Worm (Caenorhabditis elegans): ENCODE data around the gene str-144.

str-144 gene

DNA sequence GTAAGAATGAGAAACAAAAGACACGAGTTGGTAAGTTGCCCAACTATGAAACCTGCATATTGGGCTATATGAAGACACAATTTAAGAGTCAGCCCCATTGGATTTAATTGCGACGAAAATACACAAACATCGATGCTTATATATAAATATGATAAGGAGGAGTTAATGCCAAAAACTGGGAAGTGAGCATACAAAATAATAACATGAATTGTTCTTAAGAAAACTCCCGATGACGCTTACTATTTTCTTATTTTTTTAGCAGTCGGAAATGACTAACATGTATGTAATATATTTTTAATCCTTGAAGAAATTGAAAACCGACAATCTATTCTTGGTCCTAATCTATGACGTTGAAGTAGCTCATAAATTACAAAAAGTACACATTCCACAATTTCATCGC is at the start of gene str-144:
str-144 (minus strand) TSS at position 101 of the 400 bp plus-strand sequence.
- TF ChIP-seq ceh-45 (GFP tag; IDR thresholded peaks at IDR 0.05), result no peak
- no peak for TF ChIP-seq nfya-1 (tag; optimal IDR thresholded peaks at IDR 0.05)
- TF ChIP-seq madf-2 (tag; optimal IDR thresholded peaks at IDR 0.05), result no peak
- no peak for TF ChIP-seq ahr-1 (tag; optimal IDR thresholded peaks at IDR 0.05)
- TF ChIP-seq ceh-24 (tag; optimal IDR thresholded peaks at IDR 0.05), result no peak
- TF ChIP-seq F13H6.1 (tag; optimal IDR thresholded peaks at IDR 0.05), result no peak
- TF ChIP-seq dve-1 (tag; optimal IDR thresholded peaks at IDR 0.05), result no peak
- TF ChIP-seq ceh-6 (GFP tag; optimal IDR thresholded peaks at IDR 0.05), result no peak
- no peak for TF ChIP-seq hlh-6 (tag; optimal IDR thresholded peaks at IDR 0.05)
- TF ChIP-seq odd-2 (tag; optimal IDR thresholded peaks at IDR 0.05), result no peak
- TF ChIP-seq pha-4 (tag; optimal IDR thresholded peaks at IDR 0.05), result no peak
- TF ChIP-seq ceh-48 (tag; optimal IDR thresholded peaks at IDR 0.05), result no peak
- TF ChIP-seq ceh-31 (tag; optimal IDR thresholded peaks at IDR 0.05), result no peak
- TF ChIP-seq hlh-13 (GFP tag; optimal IDR thresholded peaks at IDR 0.05), result no peak
- TF ChIP-seq unc-3 (GFP tag; conservative IDR thresholded peaks at IDR 0.05), result no peak
- TF ChIP-seq unc-3 (tag; optimal IDR thresholded peaks at IDR 0.05), result no peak
- no peak for TF ChIP-seq pax-1 (tag; optimal IDR thresholded peaks at IDR 0.05)
- TF ChIP-seq elt-4 (tag; optimal IDR thresholded peaks at IDR 0.05), result no peak
- TF ChIP-seq pros-1 (tag; optimal IDR thresholded peaks at IDR 0.05), result no peak
- TF ChIP-seq hlh-8 (tag; optimal IDR thresholded peaks at IDR 0.05), result no peak
- no peak for TF ChIP-seq tbx-2 (tag; optimal IDR thresholded peaks at IDR 0.05)

ce11 chrV:8120868-8121267 is 48.9 kb upstream of the str-144 start, which contains the start of gene D1014.6:
TSS of gene D1014.6 (plus strand) at chrV:8121168.
- TF ChIP-seq nhr-232 (tag; optimal IDR thresholded peaks at IDR 0.05) (no peak), ceh-45 (GFP tag; IDR thresholded peaks at IDR 0.05) (no peak), ref-2 (tag; optimal IDR thresholded peaks at IDR 0.05) (no peak), lin-11 (tag; optimal IDR thresholded peaks at IDR 0.05) (no peak), fax-1 (tag; optimal IDR thresholded peaks at IDR 0.05) (no peak), unc-55 (GFP tag; optimal IDR thresholded peaks at IDR 0.05) (no peak), lim-6 (tag; optimal IDR thresholded peaks at IDR 0.05) (no peak)

DNA sequence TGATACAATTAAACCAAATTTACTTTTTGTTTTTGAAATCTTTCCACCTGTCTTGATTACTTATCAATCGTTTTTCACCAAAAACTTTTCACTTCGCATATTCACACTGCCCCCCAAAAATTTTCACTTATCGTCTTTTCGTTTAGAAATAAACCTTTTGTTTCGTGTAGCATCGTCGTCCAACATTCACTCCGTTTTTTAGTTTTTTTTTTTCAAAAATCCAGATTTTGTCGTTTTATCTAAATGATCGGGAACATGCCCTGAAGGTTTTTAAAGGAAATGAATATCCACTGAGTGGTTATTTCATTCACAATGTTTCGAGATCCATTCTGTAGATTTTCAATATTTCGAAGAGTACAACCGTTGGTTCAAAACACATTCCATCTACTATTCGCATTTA is 46.0 kb upstream of the str-144 start, which contains the start of gene D1014.7:
D1014.7 (plus strand) TSS at position 301 of the 400 bp plus-strand sequence.
- TF ChIP-seq sox-2 (GFP tag; IDR thresholded peaks at IDR 0.05) (no peak), pat-9 (tag; optimal IDR thresholded peaks at IDR 0.05) (no peak), zip-5 (tag; optimal IDR thresholded peaks at IDR 0.05) (no peak), elt-2 (tag; optimal IDR thresholded peaks at IDR 0.05) (no peak), lin-11 (tag; optimal IDR thresholded peaks at IDR 0.05) (no peak), hlh-6 (tag; optimal IDR thresholded peaks at IDR 0.05) (no peak), ama-1 (optimal IDR thresholded peaks at IDR 0.05) (no peak)

DNA sequence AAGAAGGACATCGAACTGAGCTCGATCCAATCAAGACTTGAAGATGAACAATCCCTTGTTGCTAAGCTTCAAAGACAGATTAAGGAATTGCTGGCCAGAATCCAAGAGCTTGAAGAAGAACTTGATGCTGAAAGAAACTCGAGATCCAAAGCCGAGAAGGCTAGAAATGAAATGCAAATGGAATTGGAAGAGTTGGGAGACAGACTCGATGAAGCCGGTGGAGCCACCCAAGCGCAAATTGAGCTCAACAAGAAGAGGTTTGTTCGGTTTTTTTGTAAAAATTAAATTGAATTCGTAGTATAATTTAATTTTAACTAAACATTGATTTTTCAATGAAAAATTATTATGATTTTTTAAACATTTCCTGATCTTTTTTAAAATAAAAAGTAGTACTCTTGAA is 42.6 kb upstream of the str-144 start:
- TF ChIP-seq ama-1 (optimal IDR thresholded peaks at IDR 0.05), result no peak
- no peak for TF ChIP-seq ceh-6 (GFP tag; optimal IDR thresholded peaks at IDR 0.05)
- no peak for TF ChIP-seq ztf-16 (tag; optimal IDR thresholded peaks at IDR 0.05)
- no peak for TF ChIP-seq gmeb-2 (tag; optimal IDR thresholded peaks at IDR 0.05)
- TF ChIP-seq hlh-13 (GFP tag; optimal IDR thresholded peaks at IDR 0.05), result no peak
- TF ChIP-seq pha-4 (tag; optimal IDR thresholded peaks at IDR 0.05), result no peak
- no peak for TF ChIP-seq T23F11.4 (GFP tag; optimal IDR thresholded peaks at IDR 0.05)
- TF ChIP-seq Y22D7AL.16 (tag; optimal IDR thresholded peaks at IDR 0.05), result no peak
- no peak for TF ChIP-seq sox-2 (GFP tag; IDR thresholded peaks at IDR 0.05)
- no peak for TF ChIP-seq dmd-4 (tag; optimal IDR thresholded peaks at IDR 0.05; ENCODE audit: borderline replicate concordance)
- no peak for TF ChIP-seq npax-4 (tag; optimal IDR thresholded peaks at IDR 0.05)
- TF ChIP-seq nhr-232 (tag; optimal IDR thresholded peaks at IDR 0.05), result no peak
- no peak for TF ChIP-seq pqm-1 (tag; optimal IDR thresholded peaks at IDR 0.05)
- no peak for TF ChIP-seq F13H6.1 (tag; optimal IDR thresholded peaks at IDR 0.05)
- TF ChIP-seq pax-1 (tag; optimal IDR thresholded peaks at IDR 0.05), result no peak
- no peak for TF ChIP-seq ceh-22 (tag; optimal IDR thresholded peaks at IDR 0.05)
- no peak for TF ChIP-seq fax-1 (tag; optimal IDR thresholded peaks at IDR 0.05)
- TF ChIP-seq odd-2 (tag; optimal IDR thresholded peaks at IDR 0.05), result no peak
- TF ChIP-seq sox-4 (tag; optimal IDR thresholded peaks at IDR 0.05), result no peak
- TF ChIP-seq tbx-7 (tag; optimal IDR thresholded peaks at IDR 0.05), result no peak

Data from whole organism, late embryonic.